Fruit fly (Drosophila melanogaster) whole organism, embryonic: ENCODE results near the gene CG12081.

ENCODE experiments used
- Abd-B ChIP-seq: fragments of 200-800 bp; sonication (Bioruptor generic); optimal IDR thresholded peaks from 2 replicates; lab custom pipeline; 2018; ENCODE audit warnings: missing biosample characterization, mild to moderate bottlenecking, missing genetic modification characterization, moderate library complexity
- BEAF-32 ChIP-seq: fragments of 200-800 bp; sonication (Bioruptor generic); optimal IDR thresholded peaks from 3 replicates; lab custom pipeline; 2017; ENCODE audit warnings: missing biosample characterization, missing genetic modification characterization, mild to moderate bottlenecking, moderate library complexity, missing genetic modification reagents
- Bdp1 ChIP-seq: fragments of 200-800 bp; sonication (Bioruptor generic); optimal IDR thresholded peaks from 3 replicates; lab custom pipeline; 2016; ENCODE audit warnings: missing biosample characterization, missing genetic modification characterization
- Bgb ChIP-seq: fragments of 200-800 bp; sonication (Bioruptor generic); IDR thresholded peaks from 2 replicates; pipeline ENCODE4 v1.3.6; 2022; ENCODE audit warnings: missing biosample characterization, missing genetic modification characterization; ENCODE audit not compliant: partially characterized antibody
- CG1024 ChIP-seq: fragments of 200-800 bp; sonication (Bioruptor generic); IDR thresholded peaks from 2 replicates; pipeline ENCODE4 v1.3.6; 2022; ENCODE audit warnings: missing biosample characterization, missing genetic modification characterization
- CG10321 ChIP-seq: fragments of 200-800 bp; sonication (Bioruptor generic); IDR thresholded peaks from 2 replicates; pipeline ENCODE4 v1.3.6; 2022; ENCODE audit warnings: missing biosample characterization, missing genetic modification characterization
- CG12769 ChIP-seq: fragments of 200-800 bp; sonication (Bioruptor generic); optimal IDR thresholded peaks from 2 replicates; lab custom pipeline; 2019; ENCODE audit warnings: missing biosample characterization, mild to moderate bottlenecking, missing genetic modification characterization, moderate library complexity
- CG13424 ChIP-seq: fragments of 200-800 bp; sonication (Bioruptor generic); optimal IDR thresholded peaks from 2 replicates; lab custom pipeline; 2019; ENCODE audit warnings: missing biosample characterization, mild to moderate bottlenecking, missing genetic modification characterization, moderate library complexity
- CG13775 ChIP-seq: fragments of 200-800 bp; sonication (Bioruptor generic); optimal IDR thresholded peaks from 3 replicates; lab custom pipeline; 2017; ENCODE audit warnings: missing biosample characterization, mild to moderate bottlenecking, missing genetic modification characterization
- CG14710 ChIP-seq: fragments of 200-800 bp; sonication (Bioruptor generic); optimal IDR thresholded peaks from 3 replicates; lab custom pipeline; 2019; ENCODE audit warnings: missing biosample characterization, mild to moderate bottlenecking, missing genetic modification characterization, moderate library complexity
- CG16863 ChIP-seq: fragments of 200-800 bp; sonication (Bioruptor generic); optimal IDR thresholded peaks from 3 replicates; lab custom pipeline; 2016; ENCODE audit warnings: missing biosample characterization, missing genetic modification characterization
- CG17612 ChIP-seq: fragments of 200-800 bp; sonication (Bioruptor generic); IDR thresholded peaks from 2 replicates; pipeline ENCODE4 v1.3.6; 2022; ENCODE audit warnings: missing biosample characterization, missing genetic modification characterization
- CG18011 ChIP-seq: fragments of 200-800 bp; sonication (Bioruptor generic); optimal IDR thresholded peaks from 2 replicates; lab custom pipeline; 2017; ENCODE audit warnings: missing biosample characterization, missing genetic modification characterization, mild to moderate bottlenecking, moderate library complexity, missing genotype
- CG2202 ChIP-seq: fragments of 200-800 bp; sonication (Bioruptor generic); optimal IDR thresholded peaks from 2 replicates; lab custom pipeline; 2018; ENCODE audit warnings: missing biosample characterization, mild to moderate bottlenecking, missing genetic modification characterization
- CG2712 ChIP-seq: fragments of 200-800 bp; optimal IDR thresholded peaks from 3 replicates; lab custom pipeline; 2019; ENCODE audit warnings: missing biosample characterization, mild to moderate bottlenecking, missing genetic modification characterization, moderate library complexity
- CG31224 ChIP-seq: fragments of 200-800 bp; sonication (Bioruptor generic); IDR thresholded peaks from 2 replicates; pipeline ENCODE4 v1.3.6; 2022; ENCODE audit warnings: missing biosample characterization, missing genetic modification characterization
- CG31388 ChIP-seq: fragments of 200-800 bp; sonication (Bioruptor generic); optimal IDR thresholded peaks from 2 replicates; lab custom pipeline; 2016; ENCODE audit warnings: missing biosample characterization, missing genetic modification characterization
- CG31441 ChIP-seq: fragments of 200-800 bp; sonication (Bioruptor generic); IDR thresholded peaks from 2 replicates; pipeline ENCODE4 v1.3.6; 2022; ENCODE audit warnings: missing biosample characterization, missing genetic modification characterization
- CG3281 ChIP-seq: fragments of 200-800 bp; sonication (Bioruptor generic); optimal IDR thresholded peaks from 3 replicates; lab custom pipeline; 2017; ENCODE audit warnings: missing biosample characterization, mild to moderate bottlenecking, missing genetic modification characterization
- CG33213 ChIP-seq: fragments of 200-800 bp; sonication (Bioruptor generic); optimal IDR thresholded peaks from 3 replicates; lab custom pipeline; 2016; ENCODE audit warnings: missing biosample characterization, missing genetic modification characterization
- CG33557 ChIP-seq: fragments of 200-800 bp; sonication (Bioruptor generic); optimal IDR thresholded peaks from 2 replicates; lab custom pipeline; 2019; ENCODE audit warnings: missing biosample characterization, mild to moderate bottlenecking, missing genetic modification characterization, moderate library complexity
- CG4424 ChIP-seq: fragments of 200-800 bp; sonication (Bioruptor generic); optimal IDR thresholded peaks from 3 replicates; lab custom pipeline; 2016; ENCODE audit warnings: missing biosample characterization, missing genetic modification characterization
- CG6683 ChIP-seq: fragments of 200-800 bp; sonication (Bioruptor generic); optimal IDR thresholded peaks from 2 replicates; lab custom pipeline; 2017; ENCODE audit warnings: missing biosample characterization, mild to moderate bottlenecking, missing genetic modification characterization, missing genetic modification reagents
- CG7786 ChIP-seq: fragments of 200-800 bp; sonication (Bioruptor generic); optimal IDR thresholded peaks from 2 replicates; lab custom pipeline; 2016; ENCODE audit warnings: missing biosample characterization, missing genetic modification characterization
- CG9609 ChIP-seq: fragments of 200-800 bp; sonication (Bioruptor generic); optimal IDR thresholded peaks from 3 replicates; lab custom pipeline; 2016; ENCODE audit warnings: missing biosample characterization, missing genetic modification characterization
- D19A ChIP-seq: fragments of 200-800 bp; optimal IDR thresholded peaks from 3 replicates; lab custom pipeline; 2019; ENCODE audit warnings: missing biosample characterization, mild to moderate bottlenecking, missing genetic modification characterization, moderate library complexity
- Dip2 ChIP-seq: fragments of 200-800 bp; sonication (Bioruptor generic); IDR thresholded peaks from 2 replicates; pipeline ENCODE4 v1.3.6; 2022; ENCODE audit warnings: missing biosample characterization, missing genetic modification characterization
- Drgx ChIP-seq: fragments of 200-800 bp; sonication (Bioruptor generic); IDR thresholded peaks from 2 replicates; pipeline ENCODE4 v1.3.6; 2022; ENCODE audit warnings: missing biosample characterization, missing genetic modification characterization
- Eip74EF ChIP-seq, 2 experiments: fragments of 200-800 bp in 1 of 2; fragments of >200 bp in 1 of 2; sonication (Bioruptor generic) in 1 of 2; optimal IDR thresholded peaks; 2 replicates each; lab custom pipeline; 2017 to 2019; ENCODE audit warnings: missing biosample characterization in 2 of 2, missing genetic modification characterization in 2 of 2, mild to moderate bottlenecking in 1 of 2, moderate library complexity in 1 of 2
- Fer1 ChIP-seq: fragments of 200-800 bp; sonication (Bioruptor generic); optimal IDR thresholded peaks from 2 replicates; lab custom pipeline; 2017; ENCODE audit warnings: missing biosample characterization, mild to moderate bottlenecking, missing genetic modification characterization
- HmgZ ChIP-seq: fragments of 200-800 bp; sonication (Bioruptor generic); optimal IDR thresholded peaks from 2 replicates; lab custom pipeline; 2018; ENCODE audit warnings: missing biosample characterization, mild to moderate bottlenecking, missing genetic modification characterization
- MBD-R2 ChIP-seq: fragments of 200-800 bp; sonication (Bioruptor generic); IDR thresholded peaks from 2 replicates; pipeline ENCODE4 v1.3.6; 2022; ENCODE audit warnings: missing biosample characterization, missing genetic modification characterization
- Ptx1 ChIP-seq: fragments of 200-800 bp; sonication (Bioruptor generic); IDR thresholded peaks from 2 replicates; pipeline ENCODE4 v1.3.6; 2022; ENCODE audit warnings: missing biosample characterization, missing genetic modification characterization
- Sry-β ChIP-seq: fragments of 200-800 bp; sonication (Bioruptor generic); optimal IDR thresholded peaks from 2 replicates; lab custom pipeline; 2018; ENCODE audit warnings: missing biosample characterization, mild to moderate bottlenecking, missing genetic modification characterization, moderate library complexity
- Xrp1 ChIP-seq: fragments of 200-800 bp; sonication (Bioruptor generic); IDR thresholded peaks from 2 replicates; pipeline ENCODE4 v1.3.6; 2022; ENCODE audit warnings: missing biosample characterization, missing genetic modification characterization
- ab ChIP-seq: fragments of 200-800 bp; sonication (Bioruptor generic); optimal IDR thresholded peaks from 2 replicates; lab custom pipeline; 2016; ENCODE audit warnings: missing biosample characterization, missing genetic modification characterization
- chinmo ChIP-seq: fragments of 200-800 bp; sonication (Bioruptor generic); IDR thresholded peaks from 4 replicates; pipeline ENCODE4 v1.3.6; 2022; ENCODE audit warnings: missing biosample characterization, missing genetic modification characterization; ENCODE audit not compliant: partially characterized antibody
- esg ChIP-seq: fragments of 200-800 bp; sonication (Bioruptor generic); conservative IDR thresholded peaks from 2 replicates; pipeline ENCODE4 v1.3.6; 2022; ENCODE audit warnings: missing biosample characterization, missing genetic modification characterization
- gsb-n ChIP-seq: fragments of 200-800 bp; sonication (Bioruptor generic); optimal IDR thresholded peaks from 3 replicates; lab custom pipeline; 2018; ENCODE audit warnings: missing biosample characterization, mild to moderate bottlenecking, missing genetic modification characterization
- hb ChIP-seq: fragments of 200-800 bp; sonication (Bioruptor generic); IDR thresholded peaks from 3 replicates; pipeline ENCODE4 v1.3.6; 2022; ENCODE audit warnings: missing biosample characterization, missing genetic modification characterization; ENCODE audit not compliant: partially characterized antibody
- hth ChIP-seq: fragments of >200 bp; optimal IDR thresholded peaks from 2 replicates; lab custom pipeline; 2017; ENCODE audit warnings: inconsistent platforms
- klu ChIP-seq: fragments of 200-800 bp; sonication (Bioruptor generic); IDR thresholded peaks from 2 replicates; pipeline ENCODE4 v1.3.6; 2022; ENCODE audit warnings: missing biosample characterization, missing genetic modification characterization
- lbe ChIP-seq: fragments of 200-800 bp; sonication (Bioruptor generic); optimal IDR thresholded peaks from 2 replicates; lab custom pipeline; 2016; ENCODE audit warnings: missing biosample characterization, mild to moderate bottlenecking, missing genetic modification characterization
- maf-S ChIP-seq: fragments of 200-800 bp; sonication (Bioruptor generic); optimal IDR thresholded peaks from 2 replicates; lab custom pipeline; 2016; ENCODE audit warnings: missing biosample characterization, missing genetic modification characterization
- sim ChIP-seq: fragments of 200-800 bp; sonication (Bioruptor generic); IDR thresholded peaks from 2 replicates; pipeline ENCODE4 v1.3.6; 2022; ENCODE audit warnings: missing biosample characterization, missing genetic modification characterization
- slbo ChIP-seq: fragments of 200-800 bp; sonication (Bioruptor generic); IDR thresholded peaks from 2 replicates; pipeline ENCODE4 v1.3.6; 2022; ENCODE audit warnings: missing biosample characterization, missing genetic modification characterization
- sna ChIP-seq: fragments of 200-800 bp; sonication (Bioruptor generic); IDR thresholded peaks from 2 replicates; pipeline ENCODE4 v1.3.6; 2022; ENCODE audit warnings: missing biosample characterization, missing genetic modification characterization; ENCODE audit not compliant: partially characterized antibody
- so ChIP-seq: fragments of 200-800 bp; sonication (Bioruptor generic); IDR thresholded peaks from 3 replicates; pipeline ENCODE4 v1.3.6; 2022; ENCODE audit warnings: missing biosample characterization, missing genetic modification characterization
- unc-4 ChIP-seq: fragments of 200-800 bp; sonication (Bioruptor generic); IDR thresholded peaks from 2 replicates; pipeline ENCODE4 v1.3.6; 2022; ENCODE audit warnings: missing biosample characterization, missing genetic modification characterization; ENCODE audit not compliant: partially characterized antibody
- unpg ChIP-seq: fragments of 200-800 bp; sonication (Bioruptor generic); optimal IDR thresholded peaks from 3 replicates; lab custom pipeline; 2018; ENCODE audit warnings: missing biosample characterization, mild to moderate bottlenecking, missing genetic modification characterization, moderate library complexity
- z ChIP-seq: fragments of 200-800 bp; sonication (Bioruptor generic); IDR thresholded peaks from 3 replicates; pipeline ENCODE4 v1.3.6; 2022; ENCODE audit warnings: missing biosample characterization, missing genetic modification characterization

The CG12081 gene

DNA sequence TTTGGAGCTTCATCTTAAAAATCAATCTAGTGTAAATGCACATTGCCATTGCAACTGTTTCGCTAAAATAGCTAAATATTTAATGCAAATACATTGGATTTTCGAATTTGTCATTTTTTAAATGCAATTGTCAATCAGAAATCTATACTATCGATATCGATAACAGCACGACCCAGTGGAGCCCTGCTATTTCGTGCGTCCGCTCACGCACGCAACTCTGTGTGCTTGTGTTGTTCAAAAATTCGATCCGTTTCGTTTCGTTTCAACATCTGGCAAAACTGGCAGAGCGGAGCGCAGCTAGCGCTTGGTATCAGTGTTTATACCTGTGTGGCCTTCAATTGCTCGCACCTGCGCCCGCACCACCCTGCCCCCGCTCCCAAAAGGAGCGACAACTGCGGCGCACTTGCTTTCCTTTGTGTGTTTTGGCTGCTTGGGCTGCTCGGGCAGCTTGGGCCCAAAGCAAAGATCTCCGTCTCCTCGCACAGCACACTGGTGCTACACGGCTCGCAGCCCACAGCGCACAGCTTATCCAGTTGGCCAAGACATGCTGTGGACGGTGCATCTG lies at the start of gene CG12081 (continued):
- no peak for TF ChIP-seq unpg (GFP tag; lab: Kevin White, UChicago)
- no peak for TF ChIP-seq CG33557 (GFP tag; lab: Kevin White, UChicago)
- TF ChIP-seq Bdp1 (GFP tag; lab: Kevin White, UChicago), result no peak
- no peak for TF ChIP-seq Eip74EF (GFP tag; optimal IDR thresholded peaks at IDR 0.05; lab: Kevin White, UChicago)
- no peak for TF ChIP-seq CG13424
- TF ChIP-seq Sry-β (GFP tag; lab: Kevin White, UChicago), result peak; percentile 78
- no peak for TF ChIP-seq slbo (GFP tag; lab: Robert Waterston, UW)
- TF ChIP-seq CG3281 (GFP tag; lab: Kevin White, UChicago), result no peak
- no peak for TF ChIP-seq CG18011
- no peak for TF ChIP-seq Dip2 (GFP tag; lab: Robert Waterston, UW)
- no peak for TF ChIP-seq CG33213 (GFP tag; lab: Kevin White, UChicago)
- peak; percentile 85 for TF ChIP-seq hb (GFP tag; lab: Robert Waterston, UW)
- no peak for TF ChIP-seq maf-S (GFP tag; lab: Kevin White, UChicago)
- no peak for TF ChIP-seq Drgx
- no peak for TF ChIP-seq Abd-B (GFP tag; lab: Kevin White, UChicago)
- TF ChIP-seq esg, result no peak
- no peak for TF ChIP-seq hth
- TF ChIP-seq unc-4 (GFP tag; lab: Robert Waterston, UW), result peak; percentile 83
- TF ChIP-seq Xrp1 (GFP tag; lab: Robert Waterston, UW), result no peak
- TF ChIP-seq CG31388 (GFP tag; lab: Kevin White, UChicago), result no peak
- peak; percentile 37 for TF ChIP-seq CG14710 (tag; lab: Kevin White, UChicago)
- no peak for TF ChIP-seq sim (GFP tag; lab: Robert Waterston, UW)
- TF ChIP-seq MBD-R2 (GFP tag; lab: Robert Waterston, UW), result peak; percentile 85
- no peak for TF ChIP-seq CG31224
- TF ChIP-seq klu (GFP tag; lab: Robert Waterston, UW), result no peak
- TF ChIP-seq lbe, result no peak
- TF ChIP-seq CG2712 (tag; lab: Kevin White, UChicago), result peak; percentile 31
- TF ChIP-seq Bgb, result peak; percentile 95
- no peak for TF ChIP-seq CG10321
- peak; percentile 15 for TF ChIP-seq Fer1
- no peak for TF ChIP-seq CG2202 (tag; lab: Kevin White, UChicago)
- TF ChIP-seq CG1024 (GFP tag; lab: Robert Waterston, UW), result 0 out of 2 replicates have a peak, but pooled peaks have one; percentile 14
- TF ChIP-seq ab (GFP tag; lab: Kevin White, UChicago), result no peak
- no peak for TF ChIP-seq CG12769 (tag; lab: Kevin White, UChicago)
- peak; percentile 81 for TF ChIP-seq sna (GFP tag; lab: Robert Waterston, UW)
- TF ChIP-seq chinmo, result peak; percentile 91
- no peak for TF ChIP-seq gsb-n (tag; lab: Kevin White, UChicago)
- TF ChIP-seq so (GFP tag; lab: Robert Waterston, UW), result no peak
- peak; percentile 89 for TF ChIP-seq BEAF-32 (GFP tag; lab: Kevin White, UChicago)
- TF ChIP-seq D19A (tag; lab: Kevin White, UChicago), result no peak
- no peak for TF ChIP-seq CG6683
- peak; percentile 74 for TF ChIP-seq HmgZ (tag; lab: Kevin White, UChicago)
- no peak for TF ChIP-seq CG4424
- TF ChIP-seq CG7786 (GFP tag; lab: Kevin White, UChicago), result no peak
- TF ChIP-seq CG16863 (GFP tag; lab: Kevin White, UChicago), result no peak
- TF ChIP-seq z (GFP tag; lab: Robert Waterston, UW), result no peak
- TF ChIP-seq Ptx1 (GFP tag; lab: Robert Waterston, UW), result no peak
- TF ChIP-seq CG9609 (GFP tag; lab: Kevin White, UChicago), result no peak
- no peak for TF ChIP-seq CG17612 (GFP tag; lab: Robert Waterston, UW)
- no peak for TF ChIP-seq CG31441 (GFP tag; lab: Robert Waterston, UW)
- no peak for TF ChIP-seq CG13775 (GFP tag; lab: Kevin White, UChicago)
